Worm (Caenorhabditis elegans) whole organism, midembryonic: Measurements from ENCODE around the gene ggtb-1.

Experiments used
- T22C8.4 ChIP-seq: fragments of 200-800 bp; sonication (Bioruptor generic); IDR thresholded peaks from 2 replicates; pipeline ENCODE4 v1.3.6; 2022; ENCODE audit warnings: missing genetic modification characterization, missing compliant biosample characterization
- cog-1 ChIP-seq: sonication (generic microtip); optimal IDR thresholded peaks from 2 replicates; lab custom pipeline; 2016; ENCODE audit warnings: missing genetic modification characterization, missing compliant biosample characterization
- flt-1 ChIP-seq: fragments of 200-800 bp; sonication (Bioruptor generic); IDR thresholded peaks from 2 replicates; pipeline ENCODE4 v1.3.6; 2022; ENCODE audit warnings: missing genetic modification characterization, missing compliant biosample characterization
- klf-2 ChIP-seq: fragments of 200-800 bp; sonication (Bioruptor generic); conservative IDR thresholded peaks from 2 replicates; pipeline ENCODE4 v1.3.6; 2022; ENCODE audit warnings: missing genetic modification reagents, missing genetic modification characterization, missing compliant biosample characterization
- med-1 ChIP-seq: sonication (generic microtip); optimal IDR thresholded peaks from 2 replicates; lab custom pipeline; 2017; ENCODE audit warnings: missing genetic modification characterization, mild to moderate bottlenecking, missing compliant biosample characterization, antibody characterized with exemption, missing genetic modification reagents; ENCODE audit not compliant: insufficient read depth
- ref-1 ChIP-seq: fragments of 200-800 bp; sonication (Bioruptor generic); conservative IDR thresholded peaks from 2 replicates; pipeline ENCODE4 v1.3.6; 2022; ENCODE audit warnings: missing genetic modification reagents, missing genetic modification characterization, missing compliant biosample characterization
- tab-1 ChIP-seq: fragments of 200-800 bp; sonication (Bioruptor generic); IDR thresholded peaks from 2 replicates; pipeline ENCODE4 v1.3.6; 2022; ENCODE audit warnings: missing genetic modification characterization, missing compliant biosample characterization
- ztf-23 ChIP-seq: fragments of 200-800 bp; sonication (Bioruptor generic); IDR thresholded peaks from 2 replicates; pipeline ENCODE4 v1.3.6; 2022; ENCODE audit warnings: missing genetic modification reagents, missing genetic modification characterization, missing compliant biosample characterization
- ztf-29 ChIP-seq: fragments of 200-800 bp; sonication (Bioruptor generic); IDR thresholded peaks from 2 replicates; pipeline ENCODE4 v1.3.6; 2022; ENCODE audit warnings: missing genetic modification reagents, missing genetic modification characterization, missing compliant biosample characterization

ggtb-1 gene

DNA sequence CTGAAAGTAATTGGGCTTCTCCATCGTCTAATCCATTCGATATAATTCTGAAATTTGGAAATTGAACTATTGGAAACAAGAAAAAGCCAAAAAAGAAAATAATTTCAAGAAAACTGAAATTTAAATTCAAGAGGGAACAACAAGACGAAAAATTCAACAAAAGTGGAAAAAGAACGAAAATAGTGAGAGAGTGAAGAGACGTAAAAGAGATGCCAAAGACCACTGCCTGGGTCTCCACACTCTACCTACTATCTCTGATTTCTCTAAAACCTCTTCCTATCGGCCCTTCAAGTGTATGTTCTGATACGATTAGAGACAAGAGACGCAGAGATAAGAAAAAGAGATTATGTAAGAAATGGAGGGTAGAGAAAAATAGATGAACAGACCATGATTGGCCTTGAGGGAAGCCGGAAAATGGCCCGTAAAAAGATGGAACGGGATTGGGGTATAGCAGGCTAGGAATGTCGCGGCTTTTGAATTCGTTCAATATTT lies 20.2 kb downstream of the ggtb-1 start, which contains the start of gene ogt-1:
TSS of gene ogt-1 (minus strand) at position 51 of the 492 bp plus-strand sequence.
- TF ChIP-seq med-1 (GFP tag; lab: Kevin White, UChicago), result no peak
- TF ChIP-seq flt-1 (GFP tag; lab: Robert Waterston, UW), result no peak
- no peak for TF ChIP-seq tab-1 (GFP tag; lab: Robert Waterston, UW)
- no peak for TF ChIP-seq T22C8.4 (GFP tag; lab: Robert Waterston, UW)
- TF ChIP-seq ztf-23, result peak; percentile 57; the same call in 1 of the 2 replicates
- peak; percentile 47 for TF ChIP-seq cog-1 (tag; lab: Kevin White, UChicago)
- peak; percentile 69; the same call in 1 of the 2 replicates for TF ChIP-seq ztf-29 (GFP tag; lab: Robert Waterston, UW)
- TF ChIP-seq klf-2 (GFP tag; lab: Robert Waterston, UW), result no peak
- TF ChIP-seq ref-1, result no peak

- no peak for TF ChIP-seq T22C8.4 (GFP tag; lab: Robert Waterston, UW)
- TF ChIP-seq ztf-29 (GFP tag; lab: Robert Waterston, UW), result no peak
- no peak for TF ChIP-seq med-1 (GFP tag; lab: Kevin White, UChicago)
- no peak for TF ChIP-seq tab-1 (GFP tag; lab: Robert Waterston, UW)
- TF ChIP-seq flt-1 (GFP tag; lab: Robert Waterston, UW), result no peak
- no peak for TF ChIP-seq cog-1 (tag; lab: Kevin White, UChicago)
- TF ChIP-seq ref-1, result no peak
- no peak for TF ChIP-seq ztf-23
These were observed 21.0 kb downstream of the ggtb-1 start for ce11 chrIII:7154526-7154925.

DNA sequence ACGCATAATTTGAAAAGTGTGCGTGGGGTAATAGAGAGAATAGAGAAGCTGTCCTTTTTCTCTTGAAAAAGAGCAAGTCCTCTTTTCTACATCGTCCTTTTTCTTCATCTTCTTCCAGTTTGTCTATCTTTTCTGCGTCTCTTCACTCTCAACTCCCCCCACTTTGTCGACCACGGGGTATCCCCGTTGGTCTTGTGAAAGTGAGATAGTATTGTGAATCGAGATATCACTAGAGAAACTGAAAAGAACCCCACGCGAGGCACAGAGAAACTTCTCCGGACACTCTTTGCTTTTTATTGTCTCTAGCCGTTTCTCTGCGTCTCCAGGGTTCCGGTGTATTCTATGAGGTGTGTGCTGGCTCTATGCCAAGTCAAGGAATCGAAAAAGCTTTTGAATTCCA lies 22.1 kb downstream of the ggtb-1 start:
- TF ChIP-seq T22C8.4 (GFP tag; lab: Robert Waterston, UW), result no peak
- peak; percentile 73; the same call in 1 of the 2 replicates for TF ChIP-seq flt-1 (GFP tag; lab: Robert Waterston, UW)
- TF ChIP-seq cog-1 (tag; lab: Kevin White, UChicago), result peak; percentile 82
- no peak for TF ChIP-seq ref-1
- peak; percentile 69; the same call in 1 of the 2 replicates for TF ChIP-seq ztf-23
- TF ChIP-seq med-1 (GFP tag; lab: Kevin White, UChicago), result no peak
- no peak for TF ChIP-seq tab-1 (GFP tag; lab: Robert Waterston, UW)
- no peak for TF ChIP-seq klf-2 (GFP tag; lab: Robert Waterston, UW)
- TF ChIP-seq ztf-29 (GFP tag; lab: Robert Waterston, UW), result no peak

- TF ChIP-seq flt-1 (GFP tag; lab: Robert Waterston, UW) (0 out of 2 replicates have a peak, but pooled peaks have one; percentile 38), cog-1 (tag; lab: Kevin White, UChicago) (no peak)
These were observed 25.1 kb downstream of the ggtb-1 start, which contains the start of gene nuo-4 for ce11 chrIII:7158709-7159108. Gene nuo-4, minus strand, starts transcription at chrIII:7158809.

- TF ChIP-seq tab-1 (GFP tag; lab: Robert Waterston, UW), result no peak
- TF ChIP-seq ztf-29 (GFP tag; lab: Robert Waterston, UW), result no peak
- TF ChIP-seq ztf-23, result no peak
- no peak for TF ChIP-seq cog-1 (tag; lab: Kevin White, UChicago)
- no peak for TF ChIP-seq ref-1
- TF ChIP-seq flt-1 (GFP tag; lab: Robert Waterston, UW), result no peak
- TF ChIP-seq med-1 (GFP tag; lab: Kevin White, UChicago), result no peak
- no peak for TF ChIP-seq T22C8.4 (GFP tag; lab: Robert Waterston, UW)
These were observed 25.7 kb downstream of the ggtb-1 start for ce11 chrIII:7159246-7159645.

DNA sequence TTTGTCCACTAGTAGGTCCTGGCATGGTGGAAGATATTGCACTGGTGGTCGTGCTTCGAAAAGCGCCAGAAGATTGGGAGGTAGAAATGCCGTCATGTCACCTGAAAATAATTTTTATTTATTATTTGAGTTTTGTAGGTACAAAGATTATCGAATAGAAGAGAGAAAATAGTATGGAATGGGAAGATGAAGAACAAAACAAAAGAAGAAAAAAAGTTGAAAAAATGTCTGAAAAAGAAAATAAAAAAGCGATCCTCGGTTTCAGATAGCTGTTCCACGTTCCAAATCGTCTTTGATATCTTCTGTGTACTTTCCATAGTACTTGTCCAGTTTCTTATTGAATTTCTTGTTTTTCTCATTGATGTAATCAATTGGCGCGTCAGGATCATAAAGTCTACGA lies 27.5 kb downstream of the ggtb-1 start, which contains the start of gene rnp-7:
TSS of gene rnp-7 (minus strand) at position 101 of the 400 bp plus-strand sequence.
- TF ChIP-seq ztf-29 (GFP tag; lab: Robert Waterston, UW) (no peak), ref-1 (no peak)

ce11 chrIII:7162065-7162762 lies 28.6 kb downstream of the ggtb-1 start, which contains the start of the genes syf-2 and K04G7.1:
Gene syf-2, minus strand, starts transcription at chrIII:7162115.
Gene K04G7.1, plus strand, starts transcription at chrIII:7162712.
- TF ChIP-seq ztf-23 (peak; percentile 67; the same call in 1 of the 2 replicates), klf-2 (GFP tag; lab: Robert Waterston, UW) (no peak), cog-1 (tag; lab: Kevin White, UChicago) (peak; percentile 75)

ce11 chrIII:7165276-7165675 lies 31.7 kb downstream of the ggtb-1 start:
- TF ChIP-seq med-1 (GFP tag; lab: Kevin White, UChicago) (no peak), T22C8.4 (GFP tag; lab: Robert Waterston, UW) (no peak), cog-1 (tag; lab: Kevin White, UChicago) (no peak), tab-1 (GFP tag; lab: Robert Waterston, UW) (no peak)

DNA sequence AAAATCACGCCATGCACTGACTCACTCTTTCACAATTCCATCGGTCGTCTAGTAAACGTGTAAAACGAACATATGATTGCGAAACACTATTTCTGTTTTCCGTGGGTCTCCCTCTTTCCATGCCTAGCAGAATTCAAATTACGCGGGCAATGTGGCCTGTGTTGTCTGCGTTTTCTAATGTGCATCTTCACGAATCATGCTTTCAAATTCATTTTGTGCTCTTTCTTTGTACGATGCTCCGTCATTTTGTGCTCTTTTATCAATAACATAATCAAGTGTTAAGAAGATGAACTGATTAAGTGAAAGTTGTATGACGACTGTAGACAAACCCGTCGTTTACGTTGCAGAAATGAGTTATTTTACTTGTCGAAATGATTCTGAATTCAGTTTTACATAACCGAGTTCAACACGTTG lies 32.3 kb downstream of the ggtb-1 start:
- TF ChIP-seq tab-1 (GFP tag; lab: Robert Waterston, UW), result no peak
- no peak for TF ChIP-seq klf-2 (GFP tag; lab: Robert Waterston, UW)
